Fruit fly (Drosophila melanogaster): ENCODE results near the gene CG3386.

CG3386 gene

DNA sequence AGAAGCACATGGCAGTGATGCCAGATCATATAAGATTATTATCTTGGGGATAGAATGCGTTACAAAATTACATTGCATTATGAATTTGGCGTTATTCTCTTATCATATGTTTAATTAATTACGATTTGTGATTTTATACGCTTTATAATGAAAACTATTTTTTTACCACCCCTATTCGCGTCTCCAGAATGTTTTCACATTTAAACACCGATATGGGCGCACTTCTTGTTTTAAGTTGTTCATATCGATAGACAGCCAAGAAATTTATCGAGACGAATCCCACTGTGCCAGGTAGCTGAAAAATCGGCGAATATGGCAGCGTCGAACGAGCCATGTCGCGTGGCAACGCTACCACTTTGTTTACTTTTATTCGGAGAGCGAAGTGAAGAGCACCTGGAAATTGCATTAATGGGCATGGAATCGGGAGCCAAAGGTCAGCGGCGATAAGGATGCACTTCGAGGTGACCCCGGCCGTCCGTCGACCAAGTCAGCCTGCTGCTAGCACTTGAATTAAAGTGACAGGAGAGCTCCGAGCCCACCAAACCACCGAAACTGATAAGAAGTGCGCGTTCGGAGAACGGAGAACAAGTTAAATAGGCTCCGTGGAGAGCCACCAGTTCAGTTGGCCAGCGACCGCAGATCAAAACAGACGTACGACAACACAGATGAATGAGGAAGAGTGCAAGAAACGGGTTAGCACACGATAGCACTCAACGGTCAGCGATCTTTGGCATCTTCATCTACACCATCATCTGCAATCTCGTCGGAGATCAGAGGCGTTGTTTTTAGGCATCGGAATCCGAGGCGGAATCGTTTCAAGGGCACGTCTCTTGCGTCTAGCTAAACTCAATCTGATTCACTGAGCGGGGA lies 33.9 kb downstream of the CG3386 start, which contains the start of gene Gale (continued):
- TF ChIP-seq ara (GFP tag; IDR thresholded peaks at IDR 0.05), result no peak
- TF ChIP-seq kay (GFP tag; optimal IDR thresholded peaks at IDR 0.05), result no peak
- no peak for TF ChIP-seq CG43689 (GFP tag; IDR thresholded peaks at IDR 0.05)
- TF ChIP-seq NFAT (GFP tag; IDR thresholded peaks at IDR 0.05), result no peak
- no peak; the same call in 1 of the 2 replicates for TF ChIP-seq vvl (GFP tag; IDR thresholded peaks at IDR 0.05)
- TF ChIP-seq chn (GFP tag; optimal IDR thresholded peaks at IDR 0.05), result no peak
- no peak for TF ChIP-seq CG2202 (tag; optimal IDR thresholded peaks at IDR 0.05)
- peak; percentile 43 for TF ChIP-seq CG2116 (GFP tag; optimal IDR thresholded peaks at IDR 0.05)
- TF ChIP-seq Adf1 (GFP tag; IDR thresholded peaks at IDR 0.05), result peak; percentile 7; the same call in 1 of the 2 replicates
- peak; percentile 46; the same call in 1 of the 3 replicates for TF ChIP-seq so (GFP tag; IDR thresholded peaks at IDR 0.05)
- no peak for TF ChIP-seq luna (GFP tag; optimal IDR thresholded peaks at IDR 0.05)
- TF ChIP-seq CG13123 (GFP tag; optimal IDR thresholded peaks at IDR 0.05), result no peak
- TF ChIP-seq CG6765 (GFP tag; optimal IDR thresholded peaks at IDR 0.05), result no peak

DNA sequence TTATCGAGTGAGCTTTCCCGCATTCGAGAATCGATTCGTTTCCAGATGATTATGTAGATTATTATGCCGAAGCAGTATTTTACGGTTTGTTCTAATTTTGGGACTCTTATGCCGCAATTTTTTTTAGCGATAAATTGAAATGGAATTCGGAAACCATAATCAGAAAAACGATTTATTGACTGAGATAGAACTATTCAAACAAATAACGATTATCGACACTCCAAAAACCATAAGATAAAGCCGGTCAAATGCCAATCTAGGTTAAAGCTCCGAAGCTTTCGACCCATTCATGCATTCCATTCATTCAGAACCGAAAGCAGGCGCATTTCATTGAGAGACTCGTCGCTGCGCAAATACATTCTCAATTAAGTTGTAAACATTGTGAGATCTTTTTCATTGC lies 34.7 kb downstream of the CG3386 start:
- TF ChIP-seq Pdp1 (GFP tag; optimal IDR thresholded peaks at IDR 0.05) (peak in 1 of 2 experiments; percentile 23), maf-S (GFP tag; optimal IDR thresholded peaks at IDR 0.05) (no peak), CG8924 (tag; optimal IDR thresholded peaks at IDR 0.05) (no peak), CG12071 (GFP tag; optimal IDR thresholded peaks at IDR 0.05) (no peak), Side (GFP tag; optimal IDR thresholded peaks at IDR 0.05) (no peak), Hr78 (GFP tag; optimal IDR thresholded peaks at IDR 0.05) (peak in 1 of 2 experiments; percentile 88), sens (GFP tag) (peak; percentile 58), stwl (tag; optimal IDR thresholded peaks at IDR 0.05) (no peak), CG11247 (GFP tag; IDR thresholded peaks at IDR 0.05) (no peak), zf30C (GFP tag; optimal IDR thresholded peaks at IDR 0.05) (no peak), fd102C (GFP tag; optimal IDR thresholded peaks at IDR 0.05) (no peak), trem (tag; optimal IDR thresholded peaks at IDR 0.05) (no peak), sd (tag; optimal IDR thresholded peaks at IDR 0.05) (peak; percentile 87), HLHmδ (GFP tag; optimal IDR thresholded peaks at IDR 0.05) (no peak), CG8478 (optimal IDR thresholded peaks at IDR 0.05) (no peak), Rx (GFP tag; IDR thresholded peaks at IDR 0.05) (no peak), dmrt99B (tag; optimal IDR thresholded peaks at IDR 0.05) (no peak), run (tag; optimal IDR thresholded peaks at IDR 0.05) (peak; percentile 65), CG9817 (tag; optimal IDR thresholded peaks at IDR 0.05) (no peak), exex (tag; optimal IDR thresholded peaks at IDR 0.05) (peak; percentile 67), CG2875 (GFP tag; optimal IDR thresholded peaks at IDR 0.05) (no peak), CG3838 (GFP tag; optimal IDR thresholded peaks at IDR 0.05) (no peak), Deaf1 (tag; optimal IDR thresholded peaks at IDR 0.05) (peak; percentile 31), zfh1 (GFP tag; IDR thresholded peaks at IDR 0.05) (no peak), D (optimal IDR thresholded peaks at IDR 0.05) (no peak), D (GFP tag; optimal IDR thresholded peaks at IDR 0.05) (no peak), slp2 (GFP tag; optimal IDR thresholded peaks at IDR 0.05) (no peak), CG14965 (GFP tag; optimal IDR thresholded peaks at IDR 0.05; ENCODE audit: borderline replicate concordance) (no peak), grn (GFP tag; optimal IDR thresholded peaks at IDR 0.05) (peak; percentile 61), CG18011 (GFP tag; optimal IDR thresholded peaks at IDR 0.05) (no peak), CG17328 (GFP tag; IDR thresholded peaks at IDR 0.05) (no peak), CG13624 (GFP tag; optimal IDR thresholded peaks at IDR 0.05) (no peak), NfI (GFP tag; optimal IDR thresholded peaks at IDR 0.05) (no peak), kay (GFP tag; optimal IDR thresholded peaks at IDR 0.05) (no peak)
